Fruit fly (Drosophila melanogaster): Measurements from ENCODE around the gene DCAF12.

- TF ChIP-seq tj (GFP tag; optimal IDR thresholded peaks at IDR 0.05) (no peak), toe (GFP tag; optimal IDR thresholded peaks at IDR 0.05) (no peak), Crg-1 (GFP tag; optimal IDR thresholded peaks at IDR 0.05) (no peak), cic (GFP tag; optimal IDR thresholded peaks at IDR 0.05) (no peak), cnc (optimal IDR thresholded peaks at IDR 0.05) (no peak)
Measured at dm6 chr3R:12040228-12040627, 23.4 kb upstream of the DCAF12 start, which contains the start of gene CG14736.

Measured in whole organism, adult.